Fruit fly (Drosophila melanogaster) Kc167 (cell line): Measurements from ENCODE around the gene D1.

Experiments used
- Sin3A ChIP-seq: fragments of >200 bp; optimal IDR thresholded peaks from 2 replicates; lab custom pipeline; 2018; ENCODE audit warnings: missing external identifiers
- insv ChIP-seq: fragments of >200 bp; optimal IDR thresholded peaks from 3 replicates; lab custom pipeline; 2018; ENCODE audit warnings: missing external identifiers
- ttk ChIP-seq: sonication (Bioruptor generic); optimal IDR thresholded peaks from 2 replicates; lab custom pipeline; 2017; ENCODE audit warnings: missing external identifiers

DNA sequence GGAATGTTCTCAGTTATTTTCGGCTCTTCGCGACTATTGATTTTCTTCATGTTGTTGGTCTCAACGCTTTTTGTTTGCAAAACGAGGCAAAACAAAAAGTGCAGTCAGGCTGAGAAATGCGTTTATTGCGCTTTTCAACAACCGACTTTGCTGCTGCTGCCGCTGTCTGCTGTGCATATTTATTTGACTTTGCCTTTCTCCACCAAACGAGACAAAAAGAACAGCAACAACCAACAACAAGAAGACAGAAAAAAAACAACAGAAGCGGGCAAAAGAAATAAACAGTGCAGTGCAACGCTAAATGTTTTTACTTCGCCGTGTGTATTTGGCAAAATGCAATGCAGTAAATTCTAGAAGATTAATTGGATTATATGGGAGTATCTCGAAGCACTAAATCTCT is 18.1 kb downstream of the D1 start:
- no peak for TF ChIP-seq ttk
- TF ChIP-seq Sin3A (lab: Kevin White, UChicago): no peak
- no peak for TF ChIP-seq insv (lab: Kevin White, UChicago)
